Worm (Caenorhabditis elegans): Measurements from ENCODE around the gene rpoa-1.

The rpoa-1 gene

DNA sequence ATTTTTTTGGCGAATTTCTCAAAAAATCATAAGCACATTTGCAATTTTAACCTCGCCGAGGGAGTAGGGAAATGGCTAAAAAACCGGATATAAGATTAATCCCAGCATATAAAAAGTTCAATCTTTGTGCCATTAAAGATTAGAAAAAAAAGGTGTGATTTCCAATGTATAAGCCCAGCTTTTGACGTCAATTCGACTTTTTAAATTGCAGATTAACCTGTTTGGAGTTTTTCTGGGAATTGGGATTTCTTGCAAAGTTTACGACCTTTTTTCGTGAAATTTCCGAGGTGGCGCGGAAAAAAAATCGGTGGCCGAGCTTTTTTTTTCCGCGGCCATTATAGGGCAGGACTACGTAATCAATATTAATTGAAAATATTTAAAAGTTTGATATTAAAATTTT is 3.1 kb upstream of the rpoa-1 start:
- TF ChIP-seq flt-1 (GFP tag; IDR thresholded peaks at IDR 0.05) (no peak), cog-1 (tag; optimal IDR thresholded peaks at IDR 0.05) (no peak), tab-1 (GFP tag; IDR thresholded peaks at IDR 0.05) (no peak), ztf-23 (GFP tag; IDR thresholded peaks at IDR 0.05) (no peak), ref-1 (GFP tag; conservative IDR thresholded peaks at IDR 0.05) (no peak), T22C8.4 (GFP tag; IDR thresholded peaks at IDR 0.05) (no peak), med-1 (GFP tag; optimal IDR thresholded peaks at IDR 0.05; ENCODE audit: insufficient read depth) (no peak), ztf-29 (GFP tag; IDR thresholded peaks at IDR 0.05) (no peak), klf-2 (GFP tag; conservative IDR thresholded peaks at IDR 0.05) (no peak)

DNA sequence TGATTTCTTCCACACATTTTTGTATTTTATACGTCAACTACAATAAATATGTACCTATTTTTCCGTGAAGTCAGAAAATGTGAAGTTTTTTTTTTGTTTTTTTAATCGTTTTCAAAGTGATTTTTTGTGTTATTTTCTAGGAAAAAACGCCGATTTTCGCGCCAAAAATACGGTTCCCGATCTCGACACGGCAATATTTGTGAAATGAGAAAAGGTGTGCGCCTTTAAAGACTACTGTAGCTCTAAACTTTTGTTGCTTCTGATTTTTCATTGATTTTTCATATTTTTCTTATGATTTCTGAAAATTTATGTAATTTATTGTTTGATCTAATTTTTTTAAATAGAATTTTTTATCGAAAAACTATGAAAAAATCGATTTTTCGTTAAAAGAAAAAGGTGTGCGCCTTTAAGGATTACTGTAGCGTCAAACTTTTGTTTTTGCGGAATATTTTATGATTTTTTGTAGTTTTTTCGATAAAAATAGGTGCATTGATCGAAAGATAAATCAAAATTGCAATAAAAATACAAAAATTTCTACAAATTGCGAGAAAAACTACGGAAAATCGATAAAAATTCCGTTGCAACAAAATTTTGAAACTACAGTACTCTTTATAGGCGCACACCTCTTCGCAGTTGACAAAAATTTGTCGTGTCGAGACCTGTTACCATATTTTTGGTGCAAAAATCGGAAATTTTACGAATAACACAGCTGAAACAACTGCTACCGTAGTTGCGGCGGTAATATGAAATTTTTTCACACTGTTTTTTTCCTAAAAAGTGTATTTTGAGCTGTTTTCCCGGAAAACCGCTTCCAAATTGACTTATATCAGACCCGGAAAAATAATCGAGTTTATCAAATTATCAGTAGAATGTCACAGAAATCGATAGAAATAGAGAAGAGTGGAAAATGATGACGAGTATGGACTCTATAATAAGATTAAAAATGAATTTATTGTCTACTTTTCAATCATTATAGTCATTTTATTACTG is 1.0 kb upstream of the rpoa-1 start, which contains the start of gene kqt-3:
Gene kqt-3, plus strand, starts transcription at position 940 of the 990 bp plus-strand sequence.
- TF ChIP-seq cog-1 (tag; optimal IDR thresholded peaks at IDR 0.05) (no peak), ztf-29 (GFP tag; IDR thresholded peaks at IDR 0.05) (no peak), tab-1 (GFP tag; IDR thresholded peaks at IDR 0.05) (no peak), klf-2 (GFP tag; conservative IDR thresholded peaks at IDR 0.05) (no peak), flt-1 (GFP tag; IDR thresholded peaks at IDR 0.05) (no peak), T22C8.4 (GFP tag; IDR thresholded peaks at IDR 0.05) (no peak), med-1 (GFP tag; optimal IDR thresholded peaks at IDR 0.05; ENCODE audit: insufficient read depth) (no peak)

DNA sequence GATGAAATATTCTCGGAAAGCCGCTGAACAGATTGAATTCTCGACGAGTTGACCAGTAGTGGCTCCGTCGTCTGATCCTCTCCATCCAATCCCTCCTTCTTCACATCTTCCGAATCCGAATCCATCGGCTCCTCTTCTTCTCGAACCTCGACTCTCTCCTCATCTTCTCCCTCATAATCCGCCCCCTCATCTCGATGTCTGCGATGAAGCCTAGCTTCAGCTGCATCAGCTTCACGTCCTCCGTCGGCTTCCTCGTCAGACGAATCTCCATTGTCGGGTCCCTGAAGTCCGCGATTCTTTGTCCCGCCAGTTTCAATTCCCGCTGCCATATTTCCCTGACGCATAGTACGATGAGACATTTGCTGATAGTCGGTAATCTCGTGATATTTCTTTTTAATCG is 9.0 kb downstream of the rpoa-1 start:
- no peak for TF ChIP-seq ztf-29 (GFP tag; IDR thresholded peaks at IDR 0.05)
- no peak for TF ChIP-seq tab-1 (GFP tag; IDR thresholded peaks at IDR 0.05)
- TF ChIP-seq med-1 (GFP tag; optimal IDR thresholded peaks at IDR 0.05; ENCODE audit: insufficient read depth), result no peak
- TF ChIP-seq flt-1 (GFP tag; IDR thresholded peaks at IDR 0.05), result no peak
- no peak for TF ChIP-seq klf-2 (GFP tag; conservative IDR thresholded peaks at IDR 0.05)
- TF ChIP-seq T22C8.4 (GFP tag; IDR thresholded peaks at IDR 0.05), result no peak

DNA sequence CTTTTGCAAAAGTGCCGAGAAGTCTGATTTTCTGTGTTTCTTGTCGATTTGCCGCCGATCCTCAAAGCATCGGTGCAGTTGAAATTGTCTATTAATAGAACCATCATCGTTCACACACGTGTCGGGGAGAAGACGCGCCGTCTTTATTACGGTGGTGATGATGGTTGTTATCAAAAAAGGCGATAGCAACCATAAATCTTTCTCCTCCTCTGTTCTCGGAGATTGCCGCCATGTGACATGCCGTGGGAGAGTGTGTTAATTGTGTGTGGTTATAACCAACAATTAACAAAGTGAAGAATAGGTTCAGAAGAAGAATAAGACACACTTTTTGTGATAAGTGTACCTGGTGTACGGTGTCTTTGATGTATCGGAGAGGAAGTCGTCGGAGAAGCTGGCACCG is 13.5 kb downstream of the rpoa-1 start:
- no peak for TF ChIP-seq T22C8.4 (GFP tag; IDR thresholded peaks at IDR 0.05)
- no peak for TF ChIP-seq tab-1 (GFP tag; IDR thresholded peaks at IDR 0.05)
- TF ChIP-seq ztf-29 (GFP tag; IDR thresholded peaks at IDR 0.05), result no peak
- TF ChIP-seq cog-1 (tag; optimal IDR thresholded peaks at IDR 0.05), result no peak
- no peak for TF ChIP-seq ref-1 (GFP tag; conservative IDR thresholded peaks at IDR 0.05)
- no peak for TF ChIP-seq flt-1 (GFP tag; IDR thresholded peaks at IDR 0.05)
- no peak for TF ChIP-seq med-1 (GFP tag; optimal IDR thresholded peaks at IDR 0.05; ENCODE audit: insufficient read depth)
- TF ChIP-seq klf-2 (GFP tag; conservative IDR thresholded peaks at IDR 0.05), result no peak
- no peak for TF ChIP-seq ztf-23 (GFP tag; IDR thresholded peaks at IDR 0.05)

DNA sequence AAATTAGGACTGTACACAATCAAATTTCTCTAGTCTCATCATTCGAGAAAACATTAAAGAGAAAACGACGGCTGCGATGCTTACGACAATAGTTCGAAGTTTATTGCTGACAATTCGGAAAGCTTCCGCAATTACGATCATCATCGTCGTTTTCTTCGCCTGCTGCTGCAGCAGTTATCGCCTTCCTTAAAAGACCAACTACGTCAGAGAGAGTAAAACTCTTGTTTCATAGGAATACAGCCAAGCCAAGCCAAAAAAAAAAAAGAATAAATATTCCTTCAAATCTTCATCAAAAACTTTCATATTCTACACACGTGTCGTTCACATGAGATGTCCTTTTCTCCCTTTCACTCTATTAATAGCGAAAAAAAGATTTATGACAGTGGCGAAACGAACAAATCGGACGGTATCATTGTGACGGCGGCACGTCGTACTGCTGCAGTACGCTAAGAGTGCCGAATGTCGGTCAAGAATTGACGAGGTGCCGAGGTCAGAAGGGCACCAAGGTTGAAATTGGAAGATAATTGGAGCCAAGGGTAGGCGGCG is 14.7 kb downstream of the rpoa-1 start:
- TF ChIP-seq T22C8.4 (GFP tag; IDR thresholded peaks at IDR 0.05), result no peak
- TF ChIP-seq ztf-23 (GFP tag; IDR thresholded peaks at IDR 0.05), result no peak
- TF ChIP-seq ztf-29 (GFP tag; IDR thresholded peaks at IDR 0.05), result no peak
- no peak for TF ChIP-seq tab-1 (GFP tag; IDR thresholded peaks at IDR 0.05)
- TF ChIP-seq ref-1 (GFP tag; conservative IDR thresholded peaks at IDR 0.05), result no peak
- TF ChIP-seq flt-1 (GFP tag; IDR thresholded peaks at IDR 0.05), result no peak
- no peak for TF ChIP-seq med-1 (GFP tag; optimal IDR thresholded peaks at IDR 0.05; ENCODE audit: insufficient read depth)
- TF ChIP-seq klf-2 (GFP tag; conservative IDR thresholded peaks at IDR 0.05), result no peak
- TF ChIP-seq cog-1 (tag; optimal IDR thresholded peaks at IDR 0.05), result no peak

DNA sequence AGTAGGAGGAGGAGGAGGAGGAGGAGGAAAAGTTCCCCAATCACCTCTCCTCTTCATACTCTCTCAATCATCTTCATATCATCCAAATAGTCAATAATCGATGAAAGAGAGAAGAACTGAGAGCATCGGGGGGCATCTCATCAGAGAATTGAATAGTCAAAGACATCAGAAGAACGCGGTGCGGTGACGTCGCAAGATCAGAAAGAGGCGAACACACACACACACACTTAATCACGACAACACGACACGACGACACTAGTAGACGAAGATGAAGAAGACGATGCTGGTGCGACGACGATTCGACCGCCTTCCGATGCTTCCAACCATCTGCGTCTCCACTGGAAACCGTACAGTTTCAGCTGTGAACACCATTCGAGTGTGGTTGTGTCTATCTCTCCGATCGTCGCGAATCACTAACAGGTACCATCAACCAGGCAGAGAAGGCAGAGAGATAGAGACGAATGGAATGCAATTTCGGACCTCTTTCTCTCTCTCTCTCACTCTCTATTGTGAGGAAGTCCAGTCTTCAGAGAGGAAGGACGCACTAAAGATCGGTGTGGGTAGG is 16.0 kb downstream of the rpoa-1 start:
- TF ChIP-seq tab-1 (GFP tag; IDR thresholded peaks at IDR 0.05), result no peak
- no peak for TF ChIP-seq flt-1 (GFP tag; IDR thresholded peaks at IDR 0.05)
- TF ChIP-seq T22C8.4 (GFP tag; IDR thresholded peaks at IDR 0.05), result no peak
- TF ChIP-seq ref-1 (GFP tag; conservative IDR thresholded peaks at IDR 0.05), result no peak
- no peak for TF ChIP-seq med-1 (GFP tag; optimal IDR thresholded peaks at IDR 0.05; ENCODE audit: insufficient read depth)
- TF ChIP-seq klf-2 (GFP tag; conservative IDR thresholded peaks at IDR 0.05), result no peak
- TF ChIP-seq cog-1 (tag; optimal IDR thresholded peaks at IDR 0.05), result no peak
- no peak for TF ChIP-seq ztf-29 (GFP tag; IDR thresholded peaks at IDR 0.05)
- TF ChIP-seq ztf-23 (GFP tag; IDR thresholded peaks at IDR 0.05), result no peak

DNA sequence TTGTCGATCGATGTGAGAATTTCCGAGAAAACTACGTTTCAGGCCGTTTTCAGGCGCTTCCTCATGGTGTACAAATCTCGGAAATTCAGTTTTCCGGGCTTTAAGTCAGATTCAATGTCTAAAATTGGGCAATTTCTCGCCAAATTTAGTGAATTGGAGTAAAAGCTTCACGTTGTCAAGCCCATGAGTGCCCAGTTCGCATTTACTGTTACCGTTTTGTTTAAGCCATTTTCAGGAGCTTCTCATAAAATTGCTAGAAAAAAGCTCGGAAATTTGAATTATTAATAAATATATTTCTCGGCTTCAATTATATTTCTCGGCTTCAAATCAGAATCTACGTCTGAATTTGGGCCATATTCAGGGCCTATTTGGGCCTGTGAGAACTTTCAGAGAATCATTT is 16.7 kb downstream of the rpoa-1 start:
- TF ChIP-seq cog-1 (tag; optimal IDR thresholded peaks at IDR 0.05), result no peak
- TF ChIP-seq T22C8.4 (GFP tag; IDR thresholded peaks at IDR 0.05), result no peak
- no peak for TF ChIP-seq tab-1 (GFP tag; IDR thresholded peaks at IDR 0.05)
- TF ChIP-seq klf-2 (GFP tag; conservative IDR thresholded peaks at IDR 0.05), result no peak
- no peak for TF ChIP-seq ref-1 (GFP tag; conservative IDR thresholded peaks at IDR 0.05)
- TF ChIP-seq ztf-23 (GFP tag; IDR thresholded peaks at IDR 0.05), result no peak
- no peak for TF ChIP-seq ztf-29 (GFP tag; IDR thresholded peaks at IDR 0.05)
- no peak for TF ChIP-seq flt-1 (GFP tag; IDR thresholded peaks at IDR 0.05)
- TF ChIP-seq med-1 (GFP tag; optimal IDR thresholded peaks at IDR 0.05; ENCODE audit: insufficient read depth), result no peak

DNA sequence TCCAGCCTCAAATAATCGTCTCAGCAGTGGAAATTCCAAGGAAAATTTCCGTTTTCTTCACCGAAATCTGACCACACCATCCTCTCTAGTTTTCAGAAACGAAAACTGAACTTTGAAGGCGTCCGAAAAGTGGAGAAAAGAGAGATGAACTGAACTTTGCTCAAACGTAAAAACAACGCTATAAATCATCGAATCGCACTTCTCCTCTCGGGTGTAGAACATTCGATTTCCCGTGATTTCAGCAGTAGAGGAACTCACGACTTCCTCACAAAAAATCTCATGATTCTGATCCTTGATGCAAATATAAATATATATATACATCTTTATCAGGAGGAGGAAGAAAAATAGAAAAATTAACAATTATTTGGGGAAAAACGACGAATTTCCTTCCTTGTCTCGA is 19.4 kb downstream of the rpoa-1 start:
- no peak for TF ChIP-seq med-1 (GFP tag; optimal IDR thresholded peaks at IDR 0.05; ENCODE audit: insufficient read depth)
- no peak for TF ChIP-seq klf-2 (GFP tag; conservative IDR thresholded peaks at IDR 0.05)
- no peak for TF ChIP-seq tab-1 (GFP tag; IDR thresholded peaks at IDR 0.05)
- TF ChIP-seq ztf-23 (GFP tag; IDR thresholded peaks at IDR 0.05), result no peak
- no peak for TF ChIP-seq ztf-29 (GFP tag; IDR thresholded peaks at IDR 0.05)

DNA sequence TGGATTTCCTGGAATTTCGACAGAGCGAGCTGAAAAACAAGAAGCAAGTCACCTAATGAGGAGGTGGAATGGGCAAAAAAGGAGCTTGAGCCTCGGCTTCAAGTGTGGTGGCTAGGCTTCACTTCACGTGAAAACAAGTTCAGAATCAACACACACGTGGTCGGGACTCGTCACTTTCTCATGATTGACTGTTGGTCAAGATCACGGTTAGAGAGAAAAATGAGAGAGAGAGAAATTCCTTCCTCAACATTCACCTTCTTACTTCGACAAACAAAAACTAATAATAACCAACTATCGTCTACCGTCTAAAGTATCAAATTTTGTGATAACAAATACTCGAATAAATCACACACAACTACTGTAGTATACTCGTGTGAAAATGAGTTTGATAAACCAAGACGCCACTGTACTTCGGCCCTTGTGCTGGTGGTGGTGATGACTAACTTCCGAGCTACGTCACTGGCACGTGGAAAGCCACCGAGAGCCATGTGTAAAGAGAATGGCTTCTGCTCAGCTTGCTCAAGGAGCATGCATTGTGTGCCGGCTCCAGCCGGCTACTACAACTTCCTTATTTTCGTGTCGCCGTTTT is 20.9 kb downstream of the rpoa-1 start:
- TF ChIP-seq med-1 (GFP tag; optimal IDR thresholded peaks at IDR 0.05; ENCODE audit: insufficient read depth), result no peak
- no peak for TF ChIP-seq ztf-29 (GFP tag; IDR thresholded peaks at IDR 0.05)
- TF ChIP-seq flt-1 (GFP tag; IDR thresholded peaks at IDR 0.05), result no peak
- no peak for TF ChIP-seq T22C8.4 (GFP tag; IDR thresholded peaks at IDR 0.05)
